Fruit fly (Drosophila melanogaster) whole organism, embryonic: Measurements from ENCODE around the gene Kah.

Source experiments
- CG10321 ChIP-seq: fragments of 200-800 bp; sonication (Bioruptor generic); IDR thresholded peaks from 2 replicates; pipeline ENCODE4 v1.3.6; 2022; ENCODE audit warnings: missing biosample characterization, missing genetic modification characterization
- CG10431 ChIP-seq: fragments of 200-800 bp; sonication (Bioruptor generic); optimal IDR thresholded peaks from 3 replicates; lab custom pipeline; 2018; ENCODE audit warnings: missing biosample characterization, mild to moderate bottlenecking, missing genetic modification characterization
- CG10543 ChIP-seq: fragments of 200-800 bp; sonication (Bioruptor generic); optimal IDR thresholded peaks from 3 replicates; lab custom pipeline; 2017; ENCODE audit warnings: missing biosample characterization, mild to moderate bottlenecking, missing genetic modification characterization, moderate library complexity
- CG10979 ChIP-seq: fragments of 200-800 bp; sonication (Bioruptor generic); optimal IDR thresholded peaks from 2 replicates; lab custom pipeline; 2018; ENCODE audit warnings: missing biosample characterization, mild to moderate bottlenecking, missing genetic modification characterization, moderate library complexity
- CG11093 ChIP-seq: fragments of 200-800 bp; sonication (Bioruptor generic); IDR thresholded peaks from 3 replicates; pipeline ENCODE4 v1.3.6; 2022; ENCODE audit warnings: missing biosample characterization, missing genetic modification characterization
- CG11723 ChIP-seq: fragments of 200-800 bp; sonication (Bioruptor generic); optimal IDR thresholded peaks from 2 replicates; lab custom pipeline; 2017; ENCODE audit warnings: missing biosample characterization, mild to moderate bottlenecking, missing genetic modification characterization
- CG12942 ChIP-seq: fragments of 200-800 bp; sonication (Bioruptor generic); optimal IDR thresholded peaks from 3 replicates; lab custom pipeline; 2016; ENCODE audit warnings: missing biosample characterization, missing genetic modification characterization
- CG14710 ChIP-seq: fragments of 200-800 bp; sonication (Bioruptor generic); optimal IDR thresholded peaks from 3 replicates; lab custom pipeline; 2019; ENCODE audit warnings: missing biosample characterization, mild to moderate bottlenecking, missing genetic modification characterization, moderate library complexity
- CG15601 ChIP-seq: fragments of 200-800 bp; sonication (Bioruptor generic); optimal IDR thresholded peaks from 3 replicates; lab custom pipeline; 2019; ENCODE audit warnings: missing biosample characterization, mild to moderate bottlenecking, missing genetic modification characterization, moderate library complexity
- CG17328 ChIP-seq: fragments of 200-800 bp; sonication (Bioruptor generic); IDR thresholded peaks from 2 replicates; pipeline ENCODE4 v1.3.6; 2022; ENCODE audit warnings: missing biosample characterization, missing genetic modification characterization
- CG17612 ChIP-seq: fragments of 200-800 bp; sonication (Bioruptor generic); IDR thresholded peaks from 2 replicates; pipeline ENCODE4 v1.3.6; 2022; ENCODE audit warnings: missing biosample characterization, missing genetic modification characterization
- CG30431 ChIP-seq: fragments of 200-800 bp; sonication (Bioruptor generic); optimal IDR thresholded peaks from 2 replicates; lab custom pipeline; 2017; ENCODE audit warnings: missing biosample characterization, missing genetic modification characterization
- CG32772 ChIP-seq: fragments of 200-800 bp; sonication (Bioruptor generic); IDR thresholded peaks from 2 replicates; pipeline ENCODE4 v1.3.6; 2022; ENCODE audit warnings: missing biosample characterization, missing genetic modification characterization
- CG33213 ChIP-seq: fragments of 200-800 bp; sonication (Bioruptor generic); optimal IDR thresholded peaks from 3 replicates; lab custom pipeline; 2016; ENCODE audit warnings: missing biosample characterization, missing genetic modification characterization
- CG33557 ChIP-seq: fragments of 200-800 bp; sonication (Bioruptor generic); optimal IDR thresholded peaks from 2 replicates; lab custom pipeline; 2019; ENCODE audit warnings: missing biosample characterization, mild to moderate bottlenecking, missing genetic modification characterization, moderate library complexity
- CG34376 ChIP-seq: fragments of 200-800 bp; sonication (Bioruptor generic); optimal IDR thresholded peaks from 2 replicates; lab custom pipeline; 2018; ENCODE audit warnings: missing biosample characterization, mild to moderate bottlenecking, missing genetic modification characterization
- CG4282 ChIP-seq: fragments of 200-800 bp; sonication (Bioruptor generic); optimal IDR thresholded peaks from 2 replicates; lab custom pipeline; 2016; ENCODE audit warnings: missing biosample characterization, missing genetic modification characterization
- CG6175 ChIP-seq: fragments of 200-800 bp; sonication (Bioruptor generic); IDR thresholded peaks from 3 replicates; pipeline ENCODE4 v1.3.6; 2022; ENCODE audit warnings: missing biosample characterization, missing genetic modification characterization
- CG7839 ChIP-seq: fragments of 200-800 bp; sonication (Bioruptor generic); optimal IDR thresholded peaks from 3 replicates; lab custom pipeline; 2018; ENCODE audit warnings: missing biosample characterization, mild to moderate bottlenecking, missing genetic modification characterization, moderate library complexity
- CG7963 ChIP-seq: fragments of 200-800 bp; sonication (Bioruptor generic); IDR thresholded peaks from 3 replicates; pipeline ENCODE4 v1.3.6; 2022; ENCODE audit warnings: missing biosample characterization, missing genetic modification characterization; ENCODE audit not compliant: partially characterized antibody
- CG8944 ChIP-seq: fragments of 200-800 bp; sonication (Bioruptor generic); optimal IDR thresholded peaks from 3 replicates; lab custom pipeline; 2016; ENCODE audit warnings: missing biosample characterization, missing genetic modification characterization
- CG9609 ChIP-seq: fragments of 200-800 bp; sonication (Bioruptor generic); optimal IDR thresholded peaks from 3 replicates; lab custom pipeline; 2016; ENCODE audit warnings: missing biosample characterization, missing genetic modification characterization
- CG9932 ChIP-seq: fragments of 200-800 bp; sonication (Bioruptor generic); IDR thresholded peaks from 2 replicates; pipeline ENCODE4 v1.3.6; 2022; ENCODE audit warnings: missing biosample characterization, missing genetic modification characterization
- CrebB ChIP-seq: fragments of 200-800 bp; sonication (Bioruptor generic); optimal IDR thresholded peaks from 3 replicates; lab custom pipeline; 2018; ENCODE audit warnings: missing biosample characterization, mild to moderate bottlenecking, missing genetic modification characterization
- Eip74EF ChIP-seq, 2 experiments: fragments of 200-800 bp in 1 of 2; fragments of >200 bp in 1 of 2; sonication (Bioruptor generic) in 1 of 2; optimal IDR thresholded peaks; 2 replicates each; lab custom pipeline; 2017 to 2019; ENCODE audit warnings: missing biosample characterization in 2 of 2, missing genetic modification characterization in 2 of 2, mild to moderate bottlenecking in 1 of 2, moderate library complexity in 1 of 2
- Elba2 ChIP-seq: fragments of 200-800 bp; sonication (Bioruptor generic); optimal IDR thresholded peaks from 3 replicates; lab custom pipeline; 2016; ENCODE audit warnings: missing biosample characterization, missing genetic modification characterization
- Hr51 ChIP-seq, 2 experiments: fragments of 200-800 bp; sonication (Bioruptor generic); optimal IDR thresholded peaks; 2 replicates in 1 of 2; 3 replicates in 1 of 2; lab custom pipeline; 2016 to 2018; ENCODE audit warnings: missing biosample characterization in 2 of 2, missing genetic modification characterization in 2 of 2, mild to moderate bottlenecking in 1 of 2, moderate library complexity in 1 of 2
- Neu2 ChIP-seq: fragments of 200-800 bp; sonication (Bioruptor generic); optimal IDR thresholded peaks from 3 replicates; lab custom pipeline; 2016; ENCODE audit warnings: missing biosample characterization, missing genetic modification characterization, borderline replicate concordance
- Six4 ChIP-seq: fragments of 200-800 bp; sonication (Bioruptor generic); optimal IDR thresholded peaks from 2 replicates; lab custom pipeline; 2016; ENCODE audit warnings: missing biosample characterization, missing genetic modification characterization
- Ssrp ChIP-seq: fragments of 200-800 bp; sonication (Bioruptor generic); optimal IDR thresholded peaks from 2 replicates; lab custom pipeline; 2018; ENCODE audit warnings: missing biosample characterization, mild to moderate bottlenecking, missing genetic modification characterization, moderate library complexity
- Xrp1 ChIP-seq: fragments of 200-800 bp; sonication (Bioruptor generic); IDR thresholded peaks from 2 replicates; pipeline ENCODE4 v1.3.6; 2022; ENCODE audit warnings: missing biosample characterization, missing genetic modification characterization
- aop ChIP-seq: fragments of 200-800 bp; sonication (Bioruptor generic); IDR thresholded peaks from 2 replicates; pipeline ENCODE4 v1.3.6; 2022; ENCODE audit warnings: missing biosample characterization, missing genetic modification characterization
- ap ChIP-seq: fragments of 200-800 bp; sonication (Bioruptor generic); IDR thresholded peaks from 2 replicates; pipeline ENCODE4 v1.3.6; 2022; ENCODE audit warnings: missing biosample characterization, missing genetic modification characterization
- cg ChIP-seq: fragments of 200-800 bp; sonication (Bioruptor generic); optimal IDR thresholded peaks from 3 replicates; lab custom pipeline; 2019; ENCODE audit warnings: missing biosample characterization, mild to moderate bottlenecking, missing genetic modification characterization, moderate library complexity
- crc ChIP-seq: fragments of 200-800 bp; sonication (Bioruptor generic); optimal IDR thresholded peaks from 2 replicates; lab custom pipeline; 2016; ENCODE audit warnings: missing biosample characterization, missing genetic modification characterization
- gcm2 ChIP-seq: fragments of 200-800 bp; sonication (Bioruptor generic); optimal IDR thresholded peaks from 2 replicates; lab custom pipeline; 2016; ENCODE audit warnings: missing biosample characterization, missing genetic modification characterization
- lola ChIP-seq, 3 experiments: fragments of >200 bp in 2 of 3; fragments of 200-800 bp in 1 of 3; sonication (Bioruptor generic) in 1 of 3; optimal IDR thresholded peaks; 2 replicates each; lab custom pipeline; 2017 to 2019; ENCODE audit warnings: missing biosample characterization in 3 of 3, missing genetic modification characterization in 3 of 3, mild to moderate bottlenecking in 1 of 3, moderate library complexity in 1 of 3
- mirr ChIP-seq: fragments of 200-800 bp; sonication (Bioruptor generic); optimal IDR thresholded peaks from 3 replicates; lab custom pipeline; 2018; ENCODE audit warnings: missing biosample characterization, mild to moderate bottlenecking, missing genetic modification characterization
- pb ChIP-seq: fragments of 200-800 bp; sonication (Bioruptor generic); optimal IDR thresholded peaks from 3 replicates; lab custom pipeline; 2016; ENCODE audit warnings: missing biosample characterization, missing genetic modification characterization
- pho ChIP-seq: fragments of 200-800 bp; sonication (Bioruptor generic); optimal IDR thresholded peaks from 2 replicates; lab custom pipeline; 2016; ENCODE audit warnings: missing biosample characterization, missing genetic modification characterization
- pzg ChIP-seq: fragments of 200-800 bp; sonication (Bioruptor generic); optimal IDR thresholded peaks from 3 replicates; lab custom pipeline; 2018; ENCODE audit warnings: missing biosample characterization, mild to moderate bottlenecking, missing genetic modification characterization, moderate library complexity
- seq ChIP-seq: fragments of 200-800 bp; sonication (Bioruptor generic); IDR thresholded peaks from 2 replicates; pipeline ENCODE4 v1.3.6; 2022; ENCODE audit warnings: missing biosample characterization, missing genetic modification characterization
- sim ChIP-seq: fragments of 200-800 bp; sonication (Bioruptor generic); IDR thresholded peaks from 2 replicates; pipeline ENCODE4 v1.3.6; 2022; ENCODE audit warnings: missing biosample characterization, missing genetic modification characterization
- sisA ChIP-seq: fragments of 200-800 bp; sonication (Bioruptor generic); IDR thresholded peaks from 2 replicates; pipeline ENCODE4 v1.3.6; 2022; ENCODE audit warnings: missing biosample characterization, missing genetic modification characterization
- sob ChIP-seq: fragments of 200-800 bp; sonication (Bioruptor generic); IDR thresholded peaks from 2 replicates; pipeline ENCODE4 v1.3.6; 2022; ENCODE audit warnings: missing biosample characterization, missing genetic modification characterization
- sr ChIP-seq: fragments of 200-800 bp; sonication (Bioruptor generic); IDR thresholded peaks from 3 replicates; pipeline ENCODE4 v1.3.6; 2022; ENCODE audit warnings: missing biosample characterization, missing genetic modification characterization
- tna ChIP-seq: fragments of 200-800 bp; sonication (Bioruptor generic); IDR thresholded peaks from 2 replicates; pipeline ENCODE4 v1.3.6; 2022; ENCODE audit warnings: missing biosample characterization, missing genetic modification characterization; ENCODE audit not compliant: partially characterized antibody
- wek ChIP-seq: fragments of 200-800 bp; sonication (Bioruptor generic); optimal IDR thresholded peaks from 3 replicates; lab custom pipeline; 2018; ENCODE audit warnings: missing biosample characterization, mild to moderate bottlenecking, missing genetic modification characterization, moderate library complexity
- wor ChIP-seq: fragments of 200-800 bp; sonication (Bioruptor generic); IDR thresholded peaks from 2 replicates; pipeline ENCODE4 v1.3.6; 2022; ENCODE audit warnings: missing biosample characterization, missing genetic modification characterization
- zf30C ChIP-seq: fragments of 200-800 bp; sonication (Bioruptor generic); optimal IDR thresholded peaks from 3 replicates; lab custom pipeline; 2018; ENCODE audit warnings: missing biosample characterization, mild to moderate bottlenecking, missing genetic modification characterization

Gene Kah

dm6 chr3L:629353-629915 is 40.4 kb upstream of the Kah start (continued):
- TF ChIP-seq CG14710 (tag; lab: Kevin White, UChicago) (no peak), CG30431 (GFP tag; lab: Kevin White, UChicago) (no peak), CG7963 (GFP tag; lab: Robert Waterston, UW) (no peak), CG34376 (peak; percentile 65), wor (GFP tag; lab: Robert Waterston, UW) (no peak), zf30C (GFP tag; lab: Kevin White, UChicago) (no peak), pho (GFP tag; lab: Kevin White, UChicago) (peak; percentile 43), lola (GFP tag; optimal IDR thresholded peaks at IDR 0.05; lab: Kevin White, UChicago) (no peak), CG10979 (no peak), gcm2 (GFP tag; lab: Kevin White, UChicago) (no peak), sisA (GFP tag; lab: Robert Waterston, UW) (no peak), CG11093 (GFP tag; lab: Robert Waterston, UW) (no peak), mirr (GFP tag; lab: Kevin White, UChicago) (peak; percentile 90), CG33557 (peak; percentile 19), aop (no peak), pb (GFP tag; lab: Kevin White, UChicago) (peak; percentile 31), Hr51 (GFP tag; optimal IDR thresholded peaks at IDR 0.05; lab: Kevin White, UChicago) (no peak), CG9609 (GFP tag; lab: Kevin White, UChicago) (no peak), Elba2 (GFP tag; lab: Kevin White, UChicago) (no peak), crc (GFP tag; lab: Kevin White, UChicago) (no peak), CrebB (tag; lab: Kevin White, UChicago) (peak; percentile 45), pzg (GFP tag; lab: Kevin White, UChicago) (no peak), CG4282 (GFP tag; lab: Kevin White, UChicago) (no peak), tna (GFP tag; lab: Robert Waterston, UW) (no peak), Xrp1 (GFP tag; lab: Robert Waterston, UW) (peak; percentile 15; the same call in 1 of the 2 replicates), Ssrp (no peak), CG15601 (tag; lab: Kevin White, UChicago) (peak; percentile 43), CG32772 (peak; percentile 60; the same call in 1 of the 2 replicates), CG17328 (GFP tag; lab: Robert Waterston, UW) (no peak), CG17612 (GFP tag; lab: Robert Waterston, UW) (no peak), Eip74EF (GFP tag; optimal IDR thresholded peaks at IDR 0.05; lab: Kevin White, UChicago) (peak in 1 of 2 experiments; percentile 8), CG12942 (no peak), sim (GFP tag; lab: Robert Waterston, UW) (no peak), cg (GFP tag; lab: Kevin White, UChicago) (peak; percentile 87), CG10543 (peak; percentile 89), seq (peak; percentile 40; the same call in 1 of the 2 replicates), wek (peak; percentile 24), CG33213 (GFP tag; lab: Kevin White, UChicago) (no peak), CG6175 (GFP tag; lab: Robert Waterston, UW) (no peak), CG11723 (no peak), ap (GFP tag; lab: Robert Waterston, UW) (no peak), sob (GFP tag; lab: Robert Waterston, UW) (peak; percentile 67), CG8944 (GFP tag; lab: Kevin White, UChicago) (no peak), CG10321 (no peak), CG10431 (GFP tag; lab: Kevin White, UChicago) (no peak), Neu2 (no peak), CG9932 (no peak), Six4 (GFP tag; lab: Kevin White, UChicago) (no peak), CG7839 (no peak), sr (GFP tag; lab: Robert Waterston, UW) (no peak)
